Worm (Caenorhabditis elegans) whole organism, L1 larva: Measurements from ENCODE around the gene Y37E11B.2.

ENCODE experiments used
- elt-3 ChIP-seq, 6 experiments: fragments of 150-350 bp in 1 of 6; sonication (generic microtip); optimal IDR thresholded peaks; 2 replicates each; lab custom pipeline; 2017 to 2018; ENCODE audit warnings: missing biosample characterization in 6 of 6, missing genetic modification characterization in 6 of 6, inconsistent platforms in 1 of 6
- hlh-4 ChIP-seq: sonication (generic microtip); optimal IDR thresholded peaks from 2 replicates; lab custom pipeline; 2016; ENCODE audit warnings: mild to moderate bottlenecking, missing genetic modification characterization, missing compliant biosample characterization
- lin-15B ChIP-seq: fragments of 150-350 bp; sonication (generic microtip); optimal IDR thresholded peaks from 3 replicates; lab custom pipeline; 2014; ENCODE audit warnings: missing biosample characterization, missing genetic modification characterization
- lin-35 ChIP-seq, 2 experiments: fragments of 150-350 bp; optimal IDR thresholded peaks; 2 replicates each; lab custom pipeline; 2014; ENCODE audit warnings: missing biosample characterization in 2 of 2, missing genetic modification characterization in 2 of 2, missing genetic modification reagents in 2 of 2
- lin-39 ChIP-seq: fragments of 150-350 bp; optimal IDR thresholded peaks from 2 replicates; lab custom pipeline; 2014; ENCODE audit warnings: missing biosample characterization, missing genetic modification reagents, missing genetic modification characterization
- nhr-28 ChIP-seq: fragments of 150-350 bp; optimal IDR thresholded peaks from 2 replicates; lab custom pipeline; 2014; ENCODE audit warnings: missing biosample characterization, missing genetic modification characterization
- nhr-47 ChIP-seq: sonication (generic microtip); optimal IDR thresholded peaks from 2 replicates; lab custom pipeline; 2016; ENCODE audit warnings: mild to moderate bottlenecking, missing genetic modification characterization, moderate library complexity, missing compliant biosample characterization
- nhr-76 ChIP-seq: sonication (generic microtip); optimal IDR thresholded peaks from 2 replicates; lab custom pipeline; 2017; ENCODE audit warnings: missing biosample characterization, missing genetic modification characterization
- nhr-90 ChIP-seq: sonication (generic microtip); optimal IDR thresholded peaks from 2 replicates; lab custom pipeline; 2016; ENCODE audit warnings: mild to moderate bottlenecking, missing genetic modification characterization, missing compliant biosample characterization; ENCODE audit not compliant: poor library complexity
- pag-3 ChIP-seq: sonication (generic microtip); optimal IDR thresholded peaks from 2 replicates; lab custom pipeline; 2017; ENCODE audit warnings: missing genetic modification characterization, mild to moderate bottlenecking, missing compliant biosample characterization, antibody characterized with exemption, borderline replicate concordance; ENCODE audit not compliant: insufficient read depth
- skn-1 ChIP-seq: fragments of 150-350 bp; optimal IDR thresholded peaks from 2 replicates; lab custom pipeline; 2014; ENCODE audit warnings: missing biosample characterization, missing genetic modification characterization
- unc-86 ChIP-seq: sonication (generic microtip); optimal IDR thresholded peaks from 2 replicates; lab custom pipeline; 2016; ENCODE audit warnings: missing genetic modification characterization, missing compliant biosample characterization

DNA sequence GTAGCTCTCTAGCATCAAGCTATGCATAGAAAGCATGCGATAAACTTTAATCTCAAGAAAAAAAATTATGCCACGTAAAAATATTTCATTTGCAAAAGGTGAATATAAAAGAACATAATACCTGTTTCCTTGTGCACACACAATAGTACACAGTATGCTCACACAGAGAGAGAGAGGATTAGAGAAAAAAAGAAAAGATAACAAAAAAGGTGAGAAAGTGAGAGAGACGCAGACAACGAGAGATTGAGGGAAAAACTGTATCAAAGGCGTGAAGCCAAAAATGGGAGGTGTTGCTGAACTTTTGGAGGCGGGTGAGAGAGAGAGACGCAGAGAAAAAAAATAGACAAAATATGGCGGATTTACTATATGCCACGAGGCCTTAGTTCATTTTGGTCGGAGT lies 29.9 kb upstream of the Y37E11B.2 start:
- TF ChIP-seq pag-3 (no peak), elt-3 (tag; optimal IDR thresholded peaks at IDR 0.05; lab: Kevin White, UChicago) (no peak), nhr-90 (tag; lab: Kevin White, UChicago) (peak; percentile 52), nhr-28 (tag; lab: Kevin White, UChicago) (no peak), lin-35 (GFP tag; optimal IDR thresholded peaks at IDR 0.05; lab: Kevin White, UChicago) (peak in 1 of 2 experiments; percentile 48), lin-39 (tag; lab: Kevin White, UChicago) (no peak), skn-1 (tag; lab: Kevin White, UChicago) (no peak), unc-86 (no peak), nhr-76 (tag; lab: Kevin White, UChicago) (no peak), nhr-47 (no peak), hlh-4 (tag; lab: Kevin White, UChicago) (no peak), lin-15B (tag; lab: Kevin White, UChicago) (no peak)
